Fruit fly (Drosophila melanogaster) whole organism, embryonic: ENCODE results near the gene CG2059.

ENCODE experiments used
- CG33557 ChIP-seq: fragments of 200-800 bp; sonication (Bioruptor generic); optimal IDR thresholded peaks from 2 replicates; lab custom pipeline; 2019; ENCODE audit warnings: missing biosample characterization, mild to moderate bottlenecking, missing genetic modification characterization, moderate library complexity
- CG9437 ChIP-seq: fragments of 200-800 bp; sonication (Bioruptor generic); optimal IDR thresholded peaks from 2 replicates; lab custom pipeline; 2018; ENCODE audit warnings: missing biosample characterization, mild to moderate bottlenecking, missing genetic modification characterization
- dati ChIP-seq: fragments of 200-800 bp; sonication (Bioruptor generic); IDR thresholded peaks from 2 replicates; pipeline ENCODE4 v1.3.6; 2022; ENCODE audit warnings: missing biosample characterization, missing genetic modification characterization
- eyg ChIP-seq: fragments of 200-800 bp; sonication (Bioruptor generic); optimal IDR thresholded peaks from 3 replicates; lab custom pipeline; 2016; ENCODE audit warnings: missing biosample characterization, missing genetic modification characterization

- no peak for TF ChIP-seq CG9437
- TF ChIP-seq dati (GFP tag; lab: Robert Waterston, UW), result no peak
- TF ChIP-seq eyg (GFP tag; lab: Kevin White, UChicago), result no peak
- TF ChIP-seq CG33557 (GFP tag; lab: Kevin White, UChicago), result no peak
Observed at dm6 chrX:7315925-7316650, 29.9 kb downstream of the CG2059 start.
